Fruit fly (Drosophila melanogaster) whole organism, pupa: ENCODE data around the gene LSm-4.

Source experiments
- CG14655 ChIP-seq: fragments of 200-800 bp; sonication (Bioruptor generic); optimal IDR thresholded peaks from 3 replicates; lab custom pipeline; 2017; ENCODE audit warnings: mild to moderate bottlenecking, missing biosample characterization, missing genetic modification reagents, missing genetic modification characterization
- CG17806 ChIP-seq: fragments of 200-800 bp; sonication (Bioruptor generic); optimal IDR thresholded peaks from 2 replicates; lab custom pipeline; 2018; ENCODE audit warnings: missing biosample characterization, mild to moderate bottlenecking, missing genetic modification characterization, moderate library complexity
- EcR ChIP-seq: fragments of 200-800 bp; sonication (Bioruptor generic); optimal IDR thresholded peaks from 3 replicates; lab custom pipeline; 2019; ENCODE audit warnings: missing biosample characterization, missing genetic modification characterization, mild to moderate bottlenecking, moderate library complexity, missing genetic modification reagents

DNA sequence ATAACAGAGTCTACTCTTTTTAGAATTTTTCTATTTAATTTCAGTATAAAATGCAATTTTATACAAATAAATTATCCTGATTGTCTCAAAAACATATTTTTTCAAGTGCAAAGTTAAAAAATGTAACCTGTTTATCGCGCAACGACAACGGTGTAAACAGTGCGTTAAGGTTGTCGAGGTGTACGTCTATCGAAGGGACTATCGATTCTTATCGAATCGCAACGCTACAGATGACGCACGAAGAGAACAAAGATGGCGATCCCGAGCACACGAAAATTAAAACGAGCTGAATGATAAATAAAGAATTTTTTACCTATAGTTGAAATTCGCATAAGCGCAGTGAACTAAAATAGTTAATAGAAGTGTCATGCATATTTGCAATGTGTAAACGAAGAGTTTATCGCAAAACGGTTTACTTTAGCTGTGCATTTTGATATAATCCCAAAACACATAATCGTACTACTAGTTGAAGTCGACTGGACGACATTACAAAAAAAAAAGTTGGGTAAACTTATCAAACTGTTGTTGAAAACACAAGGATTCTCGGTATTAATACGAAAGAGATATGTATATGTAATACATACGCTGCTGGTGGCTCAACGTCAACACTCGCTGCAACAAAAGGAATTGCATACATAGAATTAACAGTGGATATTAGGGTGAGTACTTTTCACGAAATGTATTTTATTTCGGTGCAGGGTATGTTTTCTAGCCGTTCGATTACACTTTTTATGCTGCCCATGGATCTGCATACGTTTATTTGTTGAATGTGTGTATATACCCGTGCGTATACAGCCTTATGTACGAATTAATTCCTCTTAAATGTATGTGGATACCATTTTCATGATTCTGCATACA is 16.9 kb downstream of the LSm-4 start, which contains the start of gene da:
- no peak for TF ChIP-seq CG14655 (GFP tag; lab: Kevin White, UChicago)
- no peak for TF ChIP-seq EcR
- peak; percentile 31 for TF ChIP-seq CG17806
